Worm (Caenorhabditis elegans) whole organism, L1 larva: ENCODE results near the gene ZK354.9.
"Not testable (repeated sequence)": the region's sequence is repeated elsewhere in the genome, so short reads cannot be mapped to it uniquely, and the experiment has no call there.

Source experiments
- ceh-63 ChIP-seq: fragments of 200-800 bp; sonication (Bioruptor generic); optimal IDR thresholded peaks from 2 replicates; lab custom pipeline; 2018; ENCODE audit warnings: mild to moderate bottlenecking, missing genetic modification characterization, missing compliant biosample characterization
- ceh-90 ChIP-seq: sonication (generic microtip); optimal IDR thresholded peaks from 2 replicates; lab custom pipeline; 2016; ENCODE audit warnings: missing genetic modification characterization, missing compliant biosample characterization
- egl-13 ChIP-seq: sonication (generic microtip); optimal IDR thresholded peaks from 2 replicates; lab custom pipeline; 2016; ENCODE audit warnings: missing genotype, missing genetic modification reagents, missing genetic modification characterization, missing compliant biosample characterization
- elt-2 ChIP-seq: sonication (generic microtip); optimal IDR thresholded peaks from 2 replicates; lab custom pipeline; 2016; ENCODE audit warnings: missing genetic modification characterization, mild to moderate bottlenecking, inconsistent platforms, missing compliant biosample characterization, missing genetic modification reagents
- lir-3 ChIP-seq: sonication (generic microtip); optimal IDR thresholded peaks from 2 replicates; lab custom pipeline; 2016; ENCODE audit warnings: mild to moderate bottlenecking, missing genetic modification characterization, moderate library complexity, missing compliant biosample characterization; ENCODE audit not compliant: poor library complexity
- lsy-2 ChIP-seq, 2 experiments: fragments of 150-350 bp; optimal IDR thresholded peaks; 2 replicates each; lab custom pipeline; 2014; ENCODE audit warnings: missing biosample characterization in 2 of 2, missing genetic modification characterization in 2 of 2
- nhr-28 ChIP-seq: fragments of 150-350 bp; optimal IDR thresholded peaks from 2 replicates; lab custom pipeline; 2014; ENCODE audit warnings: missing biosample characterization, missing genetic modification characterization
- pqm-1 ChIP-seq: sonication (generic microtip); optimal IDR thresholded peaks from 3 replicates; lab custom pipeline; 2017; ENCODE audit warnings: missing biosample characterization, missing genetic modification characterization
- snu-23 ChIP-seq: sonication (generic microtip); optimal IDR thresholded peaks from 2 replicates; lab custom pipeline; 2016; ENCODE audit warnings: missing genetic modification characterization, missing compliant biosample characterization

DNA sequence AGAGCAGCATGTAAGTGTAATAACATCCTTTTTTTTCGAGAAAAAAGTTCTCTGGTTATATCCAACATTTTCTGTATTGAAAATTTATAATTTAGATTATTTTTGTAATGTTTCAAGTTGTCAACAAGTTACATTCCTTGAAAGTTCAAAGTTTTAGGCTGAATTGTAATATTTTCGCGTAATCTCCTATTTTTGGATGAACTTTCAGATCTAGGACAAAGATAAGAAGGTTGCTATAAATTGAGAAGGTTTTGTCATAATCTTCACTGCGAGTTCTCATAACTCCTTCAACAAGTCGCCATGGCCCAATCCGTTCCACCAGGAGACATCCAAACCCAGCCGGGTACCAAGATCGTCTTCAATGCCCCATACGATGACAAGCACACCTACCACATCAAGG is 8.3 kb upstream of the ZK354.9 start, which contains the start of gene msp-65:
- TF ChIP-seq egl-13 (tag; lab: Kevin White, UChicago); lsy-2 (tag; optimal IDR thresholded peaks at IDR 0.05; lab: Kevin White, UChicago); ceh-90 (tag; lab: Kevin White, UChicago); lir-3 (tag; lab: Kevin White, UChicago); pqm-1; nhr-28; ceh-63 (GFP tag; lab: Kevin White, UChicago); elt-2; snu-23 (GFP tag; lab: Kevin White, UChicago): not testable (repeated sequence)
